Worm (Caenorhabditis elegans) whole organism, L4/young adult: ENCODE results near the gene C06C3.10.

Experiments
- W03F9.2 ChIP-seq: fragments of 150-350 bp; optimal IDR thresholded peaks from 2 replicates; lab custom pipeline; 2014; ENCODE audit warnings: missing biosample characterization, missing genetic modification characterization
- him-1 ChIP-seq: sonication (generic microtip); optimal IDR thresholded peaks from 2 replicates; lab custom pipeline; 2016; ENCODE audit warnings: missing genotype, missing genetic modification reagents, missing genetic modification characterization, missing compliant biosample characterization

ce11 chrII:9418065-9418567, 41.1 kb upstream of the C06C3.10 start, which contains the start of the genes M176.4 and M176.16:
- TF ChIP-seq him-1 (tag; lab: Kevin White, UChicago) (no peak), W03F9.2 (tag; lab: Kevin White, UChicago) (no peak)
